Fruit fly (Drosophila melanogaster) whole organism, embryonic: ENCODE measurements around the gene CG31661.

Experiments used
- Asciz ChIP-seq: fragments of 200-800 bp; sonication (Bioruptor generic); optimal IDR thresholded peaks from 2 replicates; lab custom pipeline; 2017; ENCODE audit warnings: missing biosample characterization, mild to moderate bottlenecking, missing genetic modification characterization, missing genetic modification reagents
- Atf-2 ChIP-seq: fragments of 200-800 bp; sonication (Bioruptor generic); optimal IDR thresholded peaks from 2 replicates; lab custom pipeline; 2016; ENCODE audit warnings: missing biosample characterization, missing genetic modification characterization
- B-H2 ChIP-seq: fragments of 200-800 bp; sonication (Bioruptor generic); optimal IDR thresholded peaks from 2 replicates; lab custom pipeline; 2018; ENCODE audit warnings: missing biosample characterization, mild to moderate bottlenecking, missing genetic modification characterization
- Blimp-1 ChIP-seq: fragments of 200-800 bp; sonication (Bioruptor generic); optimal IDR thresholded peaks from 3 replicates; lab custom pipeline; 2018; ENCODE audit warnings: missing biosample characterization, missing genetic modification characterization, mild to moderate bottlenecking, moderate library complexity, missing genetic modification reagents
- CG10209 ChIP-seq: fragments of 200-800 bp; sonication (Bioruptor generic); optimal IDR thresholded peaks from 3 replicates; lab custom pipeline; 2017; ENCODE audit warnings: missing biosample characterization, mild to moderate bottlenecking, missing genetic modification characterization, missing genetic modification reagents
- CG10366 ChIP-seq: fragments of 200-800 bp; sonication (Bioruptor generic); IDR thresholded peaks from 2 replicates; pipeline ENCODE4 v1.3.6; 2022; ENCODE audit warnings: missing biosample characterization, missing genetic modification characterization
- CG10979 ChIP-seq: fragments of 200-800 bp; sonication (Bioruptor generic); optimal IDR thresholded peaks from 2 replicates; lab custom pipeline; 2018; ENCODE audit warnings: missing biosample characterization, mild to moderate bottlenecking, missing genetic modification characterization, moderate library complexity
- CG1233 ChIP-seq: fragments of 200-800 bp; sonication (Bioruptor generic); optimal IDR thresholded peaks from 4 replicates; lab custom pipeline; 2018; ENCODE audit warnings: missing biosample characterization, mild to moderate bottlenecking, missing genetic modification characterization
- CG13624 ChIP-seq: fragments of 200-800 bp; sonication (Bioruptor generic); optimal IDR thresholded peaks from 2 replicates; lab custom pipeline; 2016; ENCODE audit warnings: missing biosample characterization, missing genetic modification characterization
- CG14667 ChIP-seq: fragments of 200-800 bp; sonication (Bioruptor generic); IDR thresholded peaks from 2 replicates; pipeline ENCODE4 v1.3.6; 2022; ENCODE audit warnings: missing biosample characterization, missing genetic modification characterization
- CG15514 ChIP-seq: fragments of 200-800 bp; sonication (Bioruptor generic); optimal IDR thresholded peaks from 3 replicates; lab custom pipeline; 2017; ENCODE audit warnings: missing biosample characterization, missing genetic modification characterization, mild to moderate bottlenecking, moderate library complexity, missing genetic modification reagents
- CG1602 ChIP-seq: fragments of 200-800 bp; sonication (Bioruptor generic); optimal IDR thresholded peaks from 3 replicates; lab custom pipeline; 2016; ENCODE audit warnings: missing biosample characterization, missing genetic modification characterization
- CG17802 ChIP-seq: fragments of 200-800 bp; sonication (Bioruptor generic); optimal IDR thresholded peaks from 2 replicates; lab custom pipeline; 2018; ENCODE audit warnings: missing biosample characterization, mild to moderate bottlenecking, missing genetic modification characterization, moderate library complexity
- CG17829 ChIP-seq: fragments of 200-800 bp; optimal IDR thresholded peaks from 2 replicates; lab custom pipeline; 2019; ENCODE audit warnings: missing biosample characterization, mild to moderate bottlenecking, missing genetic modification characterization, moderate library complexity
- CG18764 ChIP-seq: fragments of 200-800 bp; sonication (Bioruptor generic); optimal IDR thresholded peaks from 3 replicates; lab custom pipeline; 2016; ENCODE audit warnings: missing biosample characterization, missing genetic modification characterization
- CG2712 ChIP-seq: fragments of 200-800 bp; optimal IDR thresholded peaks from 3 replicates; lab custom pipeline; 2019; ENCODE audit warnings: missing biosample characterization, mild to moderate bottlenecking, missing genetic modification characterization, moderate library complexity
- CG31365 ChIP-seq: fragments of 200-800 bp; sonication (Bioruptor generic); optimal IDR thresholded peaks from 2 replicates; lab custom pipeline; 2018; ENCODE audit warnings: missing biosample characterization, mild to moderate bottlenecking, missing genetic modification characterization
- CG3163 ChIP-seq: fragments of 200-800 bp; sonication (Bioruptor generic); optimal IDR thresholded peaks from 3 replicates; lab custom pipeline; 2016; ENCODE audit warnings: missing biosample characterization, missing genetic modification characterization
- CG5953 ChIP-seq: fragments of 200-800 bp; sonication (Bioruptor generic); IDR thresholded peaks from 2 replicates; pipeline ENCODE4 v1.3.6; 2022; ENCODE audit warnings: missing biosample characterization, missing genetic modification characterization
- CG6272 ChIP-seq: fragments of 200-800 bp; sonication (Bioruptor generic); IDR thresholded peaks from 2 replicates; pipeline ENCODE4 v1.3.6; 2022; ENCODE audit warnings: missing biosample characterization, missing genetic modification characterization
- CG6813 ChIP-seq: fragments of 200-800 bp; sonication (Bioruptor generic); optimal IDR thresholded peaks from 2 replicates; lab custom pipeline; 2017; ENCODE audit warnings: missing biosample characterization, missing genetic modification characterization, mild to moderate bottlenecking, moderate library complexity, missing genetic modification reagents
- CG9797 ChIP-seq: fragments of 200-800 bp; sonication (Bioruptor generic); optimal IDR thresholded peaks from 3 replicates; lab custom pipeline; 2018; ENCODE audit warnings: missing biosample characterization, mild to moderate bottlenecking, missing genetic modification characterization
- Hmr ChIP-seq: fragments of 200-800 bp; sonication (Bioruptor generic); optimal IDR thresholded peaks from 3 replicates; lab custom pipeline; 2017; ENCODE audit warnings: mild to moderate bottlenecking, missing biosample characterization, missing genetic modification reagents, missing genetic modification characterization
- Lhr ChIP-seq: fragments of 200-800 bp; sonication (Bioruptor generic); optimal IDR thresholded peaks from 3 replicates; lab custom pipeline; 2017; ENCODE audit warnings: mild to moderate bottlenecking, missing biosample characterization, missing genetic modification reagents, missing genetic modification characterization
- Scr ChIP-seq: fragments of 200-800 bp; sonication (Bioruptor generic); IDR thresholded peaks from 2 replicates; pipeline ENCODE4 v1.3.6; 2022; ENCODE audit warnings: missing biosample characterization, missing genetic modification characterization; ENCODE audit not compliant: partially characterized antibody
- YL-1 ChIP-seq: fragments of 200-800 bp; sonication (Bioruptor generic); optimal IDR thresholded peaks from 3 replicates; lab custom pipeline; 2017; ENCODE audit warnings: missing biosample characterization, mild to moderate bottlenecking, missing genetic modification characterization
- ac ChIP-seq: fragments of 200-800 bp; sonication (Bioruptor generic); optimal IDR thresholded peaks from 3 replicates; lab custom pipeline; 2017; ENCODE audit warnings: missing biosample characterization, mild to moderate bottlenecking, missing genetic modification characterization
- cad ChIP-seq: fragments of >200 bp; optimal IDR thresholded peaks from 2 replicates; lab custom pipeline; 2017; ENCODE audit warnings: missing biosample characterization, missing genetic modification characterization
- chif ChIP-seq, 2 experiments: fragments of 200-800 bp; sonication (Bioruptor generic); optimal IDR thresholded peaks; 3 replicates each; lab custom pipeline; 2016; ENCODE audit warnings: missing biosample characterization in 2 of 2, missing genetic modification characterization in 2 of 2
- chm ChIP-seq: fragments of 200-800 bp; sonication (Bioruptor generic); IDR thresholded peaks from 2 replicates; pipeline ENCODE4 v1.3.6; 2022; ENCODE audit warnings: missing biosample characterization, missing genetic modification characterization
- ci ChIP-seq: fragments of 200-800 bp; sonication (Bioruptor generic); IDR thresholded peaks from 3 replicates; pipeline ENCODE4 v1.3.6; 2022; ENCODE audit warnings: missing biosample characterization, missing genetic modification characterization
- grn ChIP-seq: fragments of 200-800 bp; sonication (Bioruptor generic); optimal IDR thresholded peaks from 3 replicates; lab custom pipeline; 2017; ENCODE audit warnings: missing biosample characterization, missing genetic modification characterization
- gsb ChIP-seq: fragments of 200-800 bp; sonication (Bioruptor generic); IDR thresholded peaks from 2 replicates; pipeline ENCODE4 v1.3.6; 2022; ENCODE audit warnings: missing biosample characterization, missing genetic modification characterization
- gsb-n ChIP-seq: fragments of 200-800 bp; sonication (Bioruptor generic); optimal IDR thresholded peaks from 3 replicates; lab custom pipeline; 2018; ENCODE audit warnings: missing biosample characterization, mild to moderate bottlenecking, missing genetic modification characterization
- hb ChIP-seq: fragments of 200-800 bp; sonication (Bioruptor generic); IDR thresholded peaks from 3 replicates; pipeline ENCODE4 v1.3.6; 2022; ENCODE audit warnings: missing biosample characterization, missing genetic modification characterization; ENCODE audit not compliant: partially characterized antibody
- ind ChIP-seq: fragments of 200-800 bp; sonication (Bioruptor generic); optimal IDR thresholded peaks from 3 replicates; lab custom pipeline; 2016; ENCODE audit warnings: missing biosample characterization, missing genetic modification characterization
- jing ChIP-seq: fragments of 200-800 bp; sonication (Bioruptor generic); optimal IDR thresholded peaks from 2 replicates; lab custom pipeline; 2018; ENCODE audit warnings: missing biosample characterization, mild to moderate bottlenecking, missing genetic modification characterization
- kah ChIP-seq: fragments of 200-800 bp; sonication (Bioruptor generic); optimal IDR thresholded peaks from 2 replicates; lab custom pipeline; 2018; ENCODE audit warnings: missing biosample characterization, mild to moderate bottlenecking, missing genetic modification characterization
- knrl ChIP-seq: fragments of 200-800 bp; sonication (Bioruptor generic); IDR thresholded peaks from 3 replicates; pipeline ENCODE4 v1.3.6; 2022; ENCODE audit warnings: missing biosample characterization, missing genetic modification characterization; ENCODE audit not compliant: partially characterized antibody
- lbe ChIP-seq: fragments of 200-800 bp; sonication (Bioruptor generic); optimal IDR thresholded peaks from 2 replicates; lab custom pipeline; 2016; ENCODE audit warnings: missing biosample characterization, mild to moderate bottlenecking, missing genetic modification characterization
- lov ChIP-seq, 2 experiments: fragments of 200-800 bp in 1 of 2; fragments of >200 bp in 1 of 2; sonication (Bioruptor generic) in 1 of 2; IDR thresholded peaks in 1 of 2; optimal IDR thresholded peaks in 1 of 2; 2 replicates in 1 of 2; 3 replicates in 1 of 2; pipeline versions ENCODE4 v1.3.6 to Lab custom; 2017 to 2022; ENCODE audit warnings: missing biosample characterization in 1 of 2, missing genetic modification characterization in 1 of 2
- otp ChIP-seq: fragments of 200-800 bp; sonication (Bioruptor generic); IDR thresholded peaks from 3 replicates; pipeline ENCODE4, ENCODE4 v1.3.6; 2022; ENCODE audit warnings: missing biosample characterization, missing genetic modification characterization
- peb ChIP-seq: fragments of 200-800 bp; sonication (Bioruptor generic); IDR thresholded peaks from 2 replicates; pipeline ENCODE4 v1.3.6; 2022; ENCODE audit warnings: missing biosample characterization, missing genetic modification characterization
- psq ChIP-seq: fragments of 200-800 bp; sonication (Bioruptor generic); optimal IDR thresholded peaks from 2 replicates; lab custom pipeline; 2017; ENCODE audit warnings: missing biosample characterization, missing genetic modification characterization
- salm ChIP-seq: fragments of 200-800 bp; sonication (Bioruptor generic); optimal IDR thresholded peaks from 2 replicates; lab custom pipeline; 2018; ENCODE audit warnings: missing biosample characterization, mild to moderate bottlenecking, missing genetic modification characterization
- sc ChIP-seq, 3 experiments: fragments of >200 bp in 2 of 3; fragments of 200-800 bp in 1 of 3; sonication (Bioruptor generic) in 1 of 3; optimal IDR thresholded peaks; 2 replicates in 2 of 3; 3 replicates in 1 of 3; lab custom pipeline; 2017; ENCODE audit warnings: mild to moderate bottlenecking in 1 of 3, missing biosample characterization in 1 of 3, missing genetic modification characterization in 1 of 3, missing genetic modification reagents in 1 of 3
- tll ChIP-seq, 2 experiments: fragments of 200-800 bp in 1 of 2; fragments of >200 bp in 1 of 2; sonication (Bioruptor generic) in 1 of 2; optimal IDR thresholded peaks; 2 replicates each; lab custom pipeline; 2017 to 2019; ENCODE audit warnings: missing biosample characterization in 2 of 2, missing genetic modification characterization in 2 of 2, mild to moderate bottlenecking in 1 of 2, moderate library complexity in 1 of 2
- vvl ChIP-seq: fragments of 200-800 bp; sonication (Bioruptor generic); IDR thresholded peaks from 2 replicates; pipeline ENCODE4 v1.3.6; 2022; ENCODE audit warnings: missing biosample characterization, missing genetic modification characterization
- zen2 ChIP-seq: fragments of 200-800 bp; sonication (Bioruptor generic); IDR thresholded peaks from 3 replicates; pipeline ENCODE4 v1.3.6; 2022; ENCODE audit warnings: missing biosample characterization, missing genetic modification characterization; ENCODE audit not compliant: partially characterized antibody

Gene CG31661

dm6 chr2L:1448188-1448587 is 48.9 kb upstream of the CG31661 start (continued):
- no peak for TF ChIP-seq Scr (GFP tag; lab: Robert Waterston, UW)
- no peak for TF ChIP-seq peb (GFP tag; lab: Robert Waterston, UW)
- no peak for TF ChIP-seq grn (GFP tag; lab: Kevin White, UChicago)
- no peak for TF ChIP-seq CG3163 (GFP tag; lab: Kevin White, UChicago)
- TF ChIP-seq chif (GFP tag; optimal IDR thresholded peaks at IDR 0.05; lab: Kevin White, UChicago), result no peak
- no peak for TF ChIP-seq CG9797 (GFP tag; lab: Kevin White, UChicago)
- TF ChIP-seq ac (GFP tag; lab: Kevin White, UChicago), result peak; percentile 67
- no peak for TF ChIP-seq hb (GFP tag; lab: Robert Waterston, UW)
- no peak for TF ChIP-seq CG1233
- no peak for TF ChIP-seq CG13624 (GFP tag; lab: Kevin White, UChicago)
- TF ChIP-seq B-H2, result no peak
- no peak for TF ChIP-seq vvl
- peak; percentile 29; the same call in 1 of the 3 replicates for TF ChIP-seq otp
- no peak for TF ChIP-seq CG6272
- no peak for TF ChIP-seq gsb (GFP tag; lab: Robert Waterston, UW)
- no peak for TF ChIP-seq CG17802 (tag; lab: Kevin White, UChicago)
- no peak for TF ChIP-seq YL-1
- no peak for TF ChIP-seq lov (optimal IDR thresholded peaks at IDR 0.05; lab: Kevin White, UChicago)
- TF ChIP-seq lov (GFP tag; IDR thresholded peaks at IDR 0.05; lab: Robert Waterston, UW), result no peak
- TF ChIP-seq sc (optimal IDR thresholded peaks at IDR 0.05; lab: Kevin White, UChicago), result no peak
- peak; percentile 8 for TF ChIP-seq sc (GFP tag; optimal IDR thresholded peaks at IDR 0.05; lab: Kevin White, UChicago)
- peak; percentile 5 for TF ChIP-seq salm
- no peak for TF ChIP-seq ind
- no peak for TF ChIP-seq knrl
- TF ChIP-seq jing, result no peak
- TF ChIP-seq CG2712 (tag; lab: Kevin White, UChicago), result no peak
- 0 out of 3 replicates have a peak, but pooled peaks have one; percentile 1 for TF ChIP-seq ci (GFP tag; lab: Robert Waterston, UW)
- no peak for TF ChIP-seq CG14667 (GFP tag; lab: Robert Waterston, UW)
- TF ChIP-seq CG10209 (GFP tag; lab: Kevin White, UChicago), result no peak
- TF ChIP-seq Blimp-1, result no peak
- TF ChIP-seq CG17829 (tag; lab: Kevin White, UChicago), result no peak
- no peak for TF ChIP-seq Asciz
- TF ChIP-seq Hmr (GFP tag; lab: Kevin White, UChicago), result no peak
- no peak for TF ChIP-seq CG18764
- TF ChIP-seq Atf-2 (GFP tag; lab: Kevin White, UChicago), result no peak
- no peak for TF ChIP-seq CG1602 (GFP tag; lab: Kevin White, UChicago)
- TF ChIP-seq CG6813, result peak; percentile 49
- no peak for TF ChIP-seq CG5953 (GFP tag; lab: Robert Waterston, UW)
- TF ChIP-seq kah (GFP tag; lab: Kevin White, UChicago), result no peak
- TF ChIP-seq CG31365 (tag; lab: Kevin White, UChicago), result no peak
- peak; percentile 47; the same call in 1 of the 2 replicates for TF ChIP-seq chm (GFP tag; lab: Robert Waterston, UW)
- TF ChIP-seq gsb-n (tag; lab: Kevin White, UChicago), result peak; percentile 18
- no peak for TF ChIP-seq CG10366 (GFP tag; lab: Robert Waterston, UW)
- no peak for TF ChIP-seq CG10979
- no peak for TF ChIP-seq Lhr (GFP tag; lab: Kevin White, UChicago)
- TF ChIP-seq lbe, result no peak
- peak in 1 of 2 experiments; percentile 90 for TF ChIP-seq tll (GFP tag; optimal IDR thresholded peaks at IDR 0.05; lab: Kevin White, UChicago)
- no peak for TF ChIP-seq psq
- no peak for TF ChIP-seq cad (GFP tag; lab: Kevin White, UChicago)
- no peak for TF ChIP-seq CG15514 (GFP tag; lab: Kevin White, UChicago)
- TF ChIP-seq zen2 (GFP tag; lab: Robert Waterston, UW), result no peak
